Fruit fly (Drosophila melanogaster) whole organism, prepupa: ENCODE results near the gene CG8051.

Experiments used
- CG11762 ChIP-seq: fragments of 200-800 bp; sonication (Bioruptor generic); optimal IDR thresholded peaks from 3 replicates; lab custom pipeline; 2016; ENCODE audit warnings: missing biosample characterization, missing genetic modification characterization; ENCODE audit not compliant: insufficient read depth
- CG15336 ChIP-seq: fragments of 200-800 bp; sonication (Bioruptor generic); IDR thresholded peaks from 2 replicates; pipeline ENCODE4 v1.3.6; 2022; ENCODE audit warnings: missing biosample characterization, missing genetic modification characterization
- CG6854 ChIP-seq: fragments of 200-800 bp; sonication (Bioruptor generic); optimal IDR thresholded peaks from 2 replicates; lab custom pipeline; 2017; ENCODE audit warnings: missing biosample characterization, mild to moderate bottlenecking, missing genetic modification characterization
- CG8632 ChIP-seq: fragments of 200-800 bp; sonication (Bioruptor generic); optimal IDR thresholded peaks from 3 replicates; lab custom pipeline; 2016; ENCODE audit warnings: missing biosample characterization, missing genetic modification characterization
- Eip93F ChIP-seq: fragments of 200-800 bp; sonication (Bioruptor generic); optimal IDR thresholded peaks from 2 replicates; lab custom pipeline; 2016; ENCODE audit warnings: missing biosample characterization, mild to moderate bottlenecking, missing genetic modification characterization
- Hr39 ChIP-seq: fragments of 200-800 bp; sonication (Bioruptor generic); optimal IDR thresholded peaks from 2 replicates; lab custom pipeline; 2016; ENCODE audit warnings: missing biosample characterization, missing genetic modification characterization
- dsx ChIP-seq: fragments of 200-800 bp; optimal IDR thresholded peaks from 3 replicates; lab custom pipeline; 2019; ENCODE audit warnings: missing biosample characterization, mild to moderate bottlenecking, missing genetic modification characterization, moderate library complexity; ENCODE audit not compliant: poor library complexity, severe bottlenecking
- fkh ChIP-seq: fragments of 200-800 bp; sonication (Bioruptor generic); optimal IDR thresholded peaks from 3 replicates; lab custom pipeline; 2017; ENCODE audit warnings: missing biosample characterization, mild to moderate bottlenecking, missing genetic modification characterization, moderate library complexity
- spab ChIP-seq: fragments of 200-800 bp; sonication (Bioruptor generic); optimal IDR thresholded peaks from 2 replicates; lab custom pipeline; 2017; ENCODE audit warnings: missing biosample characterization, mild to moderate bottlenecking, missing genetic modification characterization, missing genetic modification reagents
- ss ChIP-seq, 2 experiments: fragments of 200-800 bp; sonication (Bioruptor generic); optimal IDR thresholded peaks; 2 replicates in 1 of 2; 3 replicates in 1 of 2; lab custom pipeline; 2017 to 2018; ENCODE audit warnings: mild to moderate bottlenecking in 2 of 2, missing biosample characterization in 2 of 2, missing genetic modification characterization in 2 of 2, moderate library complexity in 1 of 2

DNA sequence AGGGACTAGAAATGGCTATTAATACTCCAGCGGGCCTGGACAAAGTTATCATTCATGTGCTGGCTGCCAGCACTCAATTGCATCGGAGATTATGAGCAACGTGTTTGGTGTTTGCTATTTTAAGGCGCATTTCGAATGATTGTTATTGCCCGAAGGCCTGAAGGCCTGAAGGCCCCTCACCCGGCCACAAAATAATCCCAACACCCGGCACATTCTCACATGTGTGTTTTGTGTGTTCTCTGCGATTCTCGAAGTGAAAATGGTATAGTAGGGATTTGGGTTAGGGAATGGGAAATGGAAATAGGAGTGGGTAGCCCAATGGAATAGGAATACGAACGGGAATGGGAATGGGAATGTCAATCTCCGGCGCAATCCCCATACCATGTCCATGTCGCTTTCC lies 11.2 kb upstream of the CG8051 start:
- TF ChIP-seq spab (GFP tag; lab: Kevin White, UChicago) (no peak), CG6854 (GFP tag; lab: Kevin White, UChicago) (no peak), CG8632 (GFP tag; lab: Kevin White, UChicago) (no peak), Hr39 (GFP tag; lab: Kevin White, UChicago) (no peak), Eip93F (GFP tag; lab: Kevin White, UChicago) (no peak), CG11762 (GFP tag; lab: Kevin White, UChicago) (no peak), fkh (GFP tag; lab: Kevin White, UChicago) (no peak), ss (GFP tag; optimal IDR thresholded peaks at IDR 0.05; lab: Kevin White, UChicago) (no peak), CG15336 (no peak), dsx (no peak)
